Worm (Caenorhabditis elegans): ENCODE results near the gene chpf-1.

DNA sequence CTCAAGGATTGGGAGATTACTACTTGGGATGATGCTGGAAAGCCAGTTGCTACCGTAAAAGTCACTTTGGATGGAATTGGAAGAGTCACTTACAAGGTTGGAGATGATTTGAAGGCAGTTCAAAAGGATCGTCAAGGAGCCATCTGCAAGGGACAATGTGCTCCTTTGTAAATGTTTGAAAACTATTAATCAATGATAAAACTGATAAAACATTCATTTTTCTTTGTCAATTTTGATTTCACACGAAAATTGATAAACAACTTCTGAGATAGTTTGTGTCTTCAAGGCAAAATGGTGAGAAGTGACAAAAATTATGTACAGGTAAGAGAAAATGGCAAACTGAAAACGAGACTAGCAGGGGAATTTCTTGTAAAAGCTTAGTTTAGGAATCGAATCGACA, 945 bp downstream of the chpf-1 start:
- TF ChIP-seq tbx-37 (GFP tag; conservative IDR thresholded peaks at IDR 0.05) (no peak), ets-7 (tag; optimal IDR thresholded peaks at IDR 0.05) (no peak), tra-4 (tag; optimal IDR thresholded peaks at IDR 0.05) (no peak), B0310.2 (tag; optimal IDR thresholded peaks at IDR 0.05) (no peak), flt-1 (GFP tag; IDR thresholded peaks at IDR 0.05) (no peak), ama-1 (optimal IDR thresholded peaks at IDR 0.05) (no peak), hmg-4 (GFP tag; optimal IDR thresholded peaks at IDR 0.05) (no peak), pes-1 (GFP tag; IDR thresholded peaks at IDR 0.05) (no peak), sea-1 (GFP tag; conservative IDR thresholded peaks at IDR 0.05) (no peak), hnd-1 (tag; optimal IDR thresholded peaks at IDR 0.05) (no peak), aly-1 (tag; optimal IDR thresholded peaks at IDR 0.05) (no peak), ceh-13 (GFP tag; optimal IDR thresholded peaks at IDR 0.05) (no peak)

Data from whole organism, early embryonic.